Worm (Caenorhabditis elegans): ENCODE measurements around the gene C24B5.4.

The C24B5.4 gene

ce11 chrV:9224377-9224776 is 27.3 kb upstream of the C24B5.4 start:
- TF ChIP-seq nhr-77 (tag; optimal IDR thresholded peaks at IDR 0.05) (no peak), ztf-11 (tag; optimal IDR thresholded peaks at IDR 0.05) (no peak), lin-39 (tag; optimal IDR thresholded peaks at IDR 0.05) (no peak), jun-1 (tag; optimal IDR thresholded peaks at IDR 0.05) (no peak), ceh-82 (tag; optimal IDR thresholded peaks at IDR 0.05) (no peak), ama-1 (optimal IDR thresholded peaks at IDR 0.05) (no peak), fkh-2 (tag; optimal IDR thresholded peaks at IDR 0.05) (no peak), zag-1 (tag; optimal IDR thresholded peaks at IDR 0.05) (no peak), unc-62 (GFP tag; optimal IDR thresholded peaks at IDR 0.05) (no peak), skn-1 (tag; optimal IDR thresholded peaks at IDR 0.05) (no peak), pha-4 (tag; optimal IDR thresholded peaks at IDR 0.05) (no peak)

- no peak for TF ChIP-seq nhr-28 (tag; optimal IDR thresholded peaks at IDR 0.05)
- no peak for TF ChIP-seq elt-1 (tag; optimal IDR thresholded peaks at IDR 0.05)
- no peak for TF ChIP-seq ZK546.5 (tag; optimal IDR thresholded peaks at IDR 0.05)
- TF ChIP-seq eor-1 (tag; optimal IDR thresholded peaks at IDR 0.05): no peak
- TF ChIP-seq nhr-25 (tag; optimal IDR thresholded peaks at IDR 0.05): no peak
- no peak for TF ChIP-seq mml-1 (tag; optimal IDR thresholded peaks at IDR 0.05)
- no peak for TF ChIP-seq ztf-11 (tag; optimal IDR thresholded peaks at IDR 0.05)
- no peak for TF ChIP-seq nfya-1 (tag; optimal IDR thresholded peaks at IDR 0.05; ENCODE audit: insufficient read depth)
- TF ChIP-seq egl-27 (tag; optimal IDR thresholded peaks at IDR 0.05): no peak
- TF ChIP-seq zag-1 (tag; optimal IDR thresholded peaks at IDR 0.05): no peak
- no peak for TF ChIP-seq unc-39 (tag; optimal IDR thresholded peaks at IDR 0.05)
- no peak for TF ChIP-seq nhr-237 (tag; optimal IDR thresholded peaks at IDR 0.05)
- no peak for TF ChIP-seq egl-5 (tag; optimal IDR thresholded peaks at IDR 0.05)
- TF ChIP-seq ceh-82 (tag; optimal IDR thresholded peaks at IDR 0.05): no peak
Measured at ce11 chrV:9222819-9223218, 25.7 kb upstream of the C24B5.4 start.

- TF ChIP-seq lsy-12 (tag; optimal IDR thresholded peaks at IDR 0.05) (no peak), nhr-25 (tag; optimal IDR thresholded peaks at IDR 0.05) (peak; percentile 25)
Measured at ce11 chrV:9221566-9221965, 24.4 kb upstream of the C24B5.4 start, which contains the start of gene grd-6. Gene grd-6 (plus strand): TSS chrV:9221866.

- TF ChIP-seq nfya-1 (tag; optimal IDR thresholded peaks at IDR 0.05; ENCODE audit: insufficient read depth) (peak; percentile 79), ztf-11 (tag; optimal IDR thresholded peaks at IDR 0.05) (no peak), nhr-25 (tag; optimal IDR thresholded peaks at IDR 0.05) (peak; percentile 55), fkh-2 (tag; optimal IDR thresholded peaks at IDR 0.05) (no peak), egl-5 (tag; optimal IDR thresholded peaks at IDR 0.05) (peak; percentile 28), nhr-11 (tag; optimal IDR thresholded peaks at IDR 0.05) (no peak), pqm-1 (tag; optimal IDR thresholded peaks at IDR 0.05) (peak; percentile 21), pha-4 (tag; optimal IDR thresholded peaks at IDR 0.05) (peak; percentile 77), ama-1 (optimal IDR thresholded peaks at IDR 0.05) (no peak), elt-2 (tag; optimal IDR thresholded peaks at IDR 0.05) (peak; percentile 44), hmg-11 (tag; optimal IDR thresholded peaks at IDR 0.05) (peak; percentile 28), lin-15B (tag; optimal IDR thresholded peaks at IDR 0.05) (peak; percentile 75), skn-1 (tag; optimal IDR thresholded peaks at IDR 0.05) (peak; percentile 46), nhr-23 (tag; optimal IDR thresholded peaks at IDR 0.05) (peak; percentile 51), ceh-9 (tag; optimal IDR thresholded peaks at IDR 0.05) (no peak)
Measured at ce11 chrV:9220444-9220843, 23.3 kb upstream of the C24B5.4 start.

- no peak for TF ChIP-seq nhr-76 (tag; optimal IDR thresholded peaks at IDR 0.05)
- TF ChIP-seq pqm-1 (tag; optimal IDR thresholded peaks at IDR 0.05): no peak
Measured at ce11 chrV:9219390-9219733, 22.2 kb upstream of the C24B5.4 start.

- TF ChIP-seq lin-39 (tag; optimal IDR thresholded peaks at IDR 0.05) (peak; percentile 71), nfya-1 (tag; optimal IDR thresholded peaks at IDR 0.05; ENCODE audit: insufficient read depth) (peak; percentile 47), elt-2 (tag; optimal IDR thresholded peaks at IDR 0.05) (peak; percentile 77), snpc-4 (tag; optimal IDR thresholded peaks at IDR 0.05) (peak; percentile 13), pqm-1 (tag; optimal IDR thresholded peaks at IDR 0.05) (peak; percentile 45), lin-15B (tag; optimal IDR thresholded peaks at IDR 0.05) (peak; percentile 5), ceh-28 (tag; optimal IDR thresholded peaks at IDR 0.05) (no peak), skn-1 (tag; optimal IDR thresholded peaks at IDR 0.05) (peak; percentile 67), unc-62 (GFP tag; optimal IDR thresholded peaks at IDR 0.05) (peak; percentile 92), egl-5 (tag; optimal IDR thresholded peaks at IDR 0.05) (no peak)
Measured at ce11 chrV:9218655-9219389, 21.7 kb upstream of the C24B5.4 start.
